Fruit fly (Drosophila melanogaster) whole organism, pupa: ENCODE data around the gene CG42538.

Experiments used
- CG4496 ChIP-seq: fragments of 200-800 bp; sonication (Bioruptor generic); IDR thresholded peaks from 3 replicates; pipeline ENCODE4 v1.3.6; 2022; ENCODE audit warnings: missing biosample characterization, missing genetic modification characterization
- CG8159 ChIP-seq: fragments of 200-800 bp; sonication (Bioruptor generic); optimal IDR thresholded peaks from 3 replicates; lab custom pipeline; 2018; ENCODE audit warnings: missing biosample characterization, mild to moderate bottlenecking, missing genetic modification characterization, moderate library complexity

dm6 chr3L:16041260-16042079 lies 7.1 kb downstream of the CG42538 start:
- peak; percentile 29 for TF ChIP-seq CG8159 (tag; lab: Kevin White, UChicago)
- peak; percentile 79 for TF ChIP-seq CG4496 (GFP tag; lab: Robert Waterston, UW)
